Fruit fly (Drosophila melanogaster) whole organism: ENCODE results near the gene dmt.

ENCODE experiments used
- CG8478 ChIP-seq: fragments of >200 bp; optimal IDR thresholded peaks from 2 replicates; lab custom pipeline; 2018; ENCODE audit warnings: inconsistent platforms
- Dll ChIP-seq: fragments of >200 bp; optimal IDR thresholded peaks from 2 replicates; lab custom pipeline; 2017
- EcR ChIP-seq, 2 experiments: fragments of >200 bp; optimal IDR thresholded peaks; 2 replicates each; lab custom pipeline; 2017; ENCODE audit warnings: missing biosample characterization in 2 of 2, missing genetic modification characterization in 2 of 2, missing genetic modification reagents in 2 of 2
- pan ChIP-seq: fragments of >200 bp; optimal IDR thresholded peaks from 2 replicates; lab custom pipeline; 2017
- psq ChIP-seq: fragments of >200 bp; optimal IDR thresholded peaks from 2 replicates; lab custom pipeline; 2017

DNA sequence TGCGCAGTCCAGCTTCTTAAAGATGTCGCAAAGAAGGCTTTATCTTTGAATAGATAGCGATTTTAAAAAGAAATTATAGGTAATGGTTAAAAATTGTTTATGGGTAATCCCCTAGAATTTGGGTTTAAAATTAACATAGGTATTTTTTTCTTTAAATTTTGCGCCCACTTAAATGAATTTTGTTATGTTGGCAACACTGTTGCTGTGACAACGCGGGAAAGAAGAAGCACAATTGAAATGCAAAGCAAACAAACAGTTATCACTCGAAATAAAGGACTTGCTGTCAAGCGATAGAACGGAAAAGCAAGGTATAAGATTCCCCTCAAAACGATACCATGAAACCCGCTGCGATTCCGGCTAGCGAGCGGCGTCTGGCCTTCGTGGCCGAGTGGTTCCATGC, 31.2 kb upstream of the dmt start, which contains the start of gene nmdyn-D7:
- no peak for TF ChIP-seq pan (lab: Kevin White, UChicago)
- TF ChIP-seq Dll (lab: Kevin White, UChicago), result no peak
- no peak for TF ChIP-seq EcR (GFP tag; optimal IDR thresholded peaks at IDR 0.05; lab: Kevin White, UChicago)
- no peak for TF ChIP-seq CG8478 (lab: Kevin White, UChicago)
- TF ChIP-seq psq (lab: Kevin White, UChicago), result no peak
